Worm (Caenorhabditis elegans) whole organism, L4 larva: ENCODE measurements around the gene tbc-20.

Experiments used
- F44E2.7 ChIP-seq: fragments of 200-800 bp; sonication (Bioruptor generic); IDR thresholded peaks from 2 replicates; pipeline ENCODE4 v2.1.2; 2022; ENCODE audit warnings: missing genetic modification characterization, missing compliant biosample characterization
- aly-2 ChIP-seq: sonication (generic microtip); optimal IDR thresholded peaks from 2 replicates; lab custom pipeline; 2018; ENCODE audit warnings: missing biosample characterization, missing genetic modification characterization
- ceh-32 ChIP-seq: sonication (generic microtip); optimal IDR thresholded peaks from 2 replicates; lab custom pipeline; 2016; ENCODE audit warnings: mild to moderate bottlenecking, missing genetic modification characterization, missing compliant biosample characterization; ENCODE audit not compliant: poor library complexity
- egl-27 ChIP-seq: sonication (generic microtip); optimal IDR thresholded peaks from 3 replicates; lab custom pipeline; 2017; ENCODE audit warnings: missing biosample characterization, missing genetic modification reagents, missing genetic modification characterization
- egl-43 ChIP-seq: fragments of 200-800 bp; sonication (Bioruptor generic); IDR thresholded peaks from 2 replicates; pipeline ENCODE4 v1.3.6; 2022; ENCODE audit warnings: missing genetic modification reagents, missing genetic modification characterization, missing compliant biosample characterization
- jun-1 ChIP-seq: fragments of 150-350 bp; optimal IDR thresholded peaks from 2 replicates; lab custom pipeline; 2014; ENCODE audit warnings: missing biosample characterization, missing genetic modification reagents, missing genetic modification characterization
- lin-39 ChIP-seq: fragments of 150-350 bp; optimal IDR thresholded peaks from 2 replicates; lab custom pipeline; 2014; ENCODE audit warnings: missing biosample characterization, missing genetic modification reagents, missing genetic modification characterization
- mep-1 ChIP-seq: fragments of 150-350 bp; sonication (generic microtip); optimal IDR thresholded peaks from 3 replicates; lab custom pipeline; 2014; ENCODE audit warnings: missing biosample characterization, missing genetic modification characterization
- nhr-10 ChIP-seq: fragments of 150-350 bp; optimal IDR thresholded peaks from 2 replicates; lab custom pipeline; 2014; ENCODE audit warnings: missing biosample characterization, missing genetic modification characterization
- nhr-237 ChIP-seq: sonication (generic microtip); optimal IDR thresholded peaks from 2 replicates; lab custom pipeline; 2017; ENCODE audit warnings: missing biosample characterization, missing genetic modification characterization
- nhr-76 ChIP-seq: fragments of 150-350 bp; optimal IDR thresholded peaks from 2 replicates; lab custom pipeline; 2014; ENCODE audit warnings: missing biosample characterization, missing genetic modification characterization

ce11 chrII:14772956-14773788 is 25.1 kb upstream of the tbc-20 start, which contains the start of gene Y54E2A.7:
- TF ChIP-seq egl-27 (no peak), egl-43 (GFP tag; lab: Robert Waterston, UW) (no peak), nhr-76 (tag; lab: Kevin White, UChicago) (no peak), jun-1 (tag; lab: Kevin White, UChicago) (no peak), mep-1 (no peak), aly-2 (tag; lab: Kevin White, UChicago) (no peak), lin-39 (tag; lab: Kevin White, UChicago) (no peak), nhr-237 (tag; lab: Kevin White, UChicago) (no peak), nhr-10 (tag; lab: Kevin White, UChicago) (no peak), F44E2.7 (no peak), ceh-32 (no peak)
